Worm (Caenorhabditis elegans) whole organism, L1 larva: ENCODE data around the gene Y39B6A.37.

Source experiments
- C04F5.9 ChIP-seq: sonication (generic microtip); optimal IDR thresholded peaks from 2 replicates; lab custom pipeline; 2016; ENCODE audit warnings: missing genetic modification characterization, missing compliant biosample characterization
- C16A3.4 ChIP-seq: fragments of 150-350 bp; optimal IDR thresholded peaks from 2 replicates; lab custom pipeline; 2014; ENCODE audit warnings: missing biosample characterization, missing genetic modification characterization
- F16B12.6 ChIP-seq: fragments of 150-350 bp; optimal IDR thresholded peaks from 2 replicates; lab custom pipeline; 2014; ENCODE audit warnings: missing biosample characterization, missing genetic modification characterization
- aha-1 ChIP-seq: fragments of 150-350 bp; optimal IDR thresholded peaks from 2 replicates; lab custom pipeline; 2014; ENCODE audit warnings: missing biosample characterization, missing genetic modification characterization
- alr-1 ChIP-seq: fragments of 200-800 bp; sonication (Bioruptor generic); optimal IDR thresholded peaks from 2 replicates; lab custom pipeline; 2018; ENCODE audit warnings: borderline replicate concordance, mild to moderate bottlenecking, missing genetic modification characterization, missing compliant biosample characterization
- aly-2 ChIP-seq: fragments of 150-350 bp; optimal IDR thresholded peaks from 2 replicates; lab custom pipeline; 2014; ENCODE audit warnings: missing biosample characterization, missing genetic modification characterization
- ceh-63 ChIP-seq: fragments of 200-800 bp; sonication (Bioruptor generic); optimal IDR thresholded peaks from 2 replicates; lab custom pipeline; 2018; ENCODE audit warnings: mild to moderate bottlenecking, missing genetic modification characterization, missing compliant biosample characterization
- ceh-8 ChIP-seq: fragments of 200-800 bp; sonication (Bioruptor generic); optimal IDR thresholded peaks from 2 replicates; lab custom pipeline; 2018; ENCODE audit warnings: mild to moderate bottlenecking, missing genetic modification characterization, moderate library complexity, missing compliant biosample characterization
- ceh-88 ChIP-seq: fragments of 200-800 bp; sonication (Bioruptor generic); IDR thresholded peaks from 2 replicates; pipeline ENCODE4 v1.3.6; 2022; ENCODE audit warnings: missing genetic modification characterization, missing compliant biosample characterization
- ceh-90 ChIP-seq: sonication (generic microtip); optimal IDR thresholded peaks from 2 replicates; lab custom pipeline; 2016; ENCODE audit warnings: missing genetic modification characterization, missing compliant biosample characterization
- ces-1 ChIP-seq: fragments of 150-350 bp; optimal IDR thresholded peaks from 2 replicates; lab custom pipeline; 2014; ENCODE audit warnings: missing biosample characterization, missing genetic modification reagents, missing genetic modification characterization
- dpl-1 ChIP-seq, 3 experiments: fragments of 150-350 bp in 2 of 3; sonication (generic microtip) in 1 of 3; optimal IDR thresholded peaks; 2 replicates each; lab custom pipeline; 2014 to 2017; ENCODE audit warnings: missing biosample characterization in 3 of 3, missing genetic modification characterization in 3 of 3, missing genetic modification reagents in 3 of 3
- efl-1 ChIP-seq, 4 experiments: fragments of 150-350 bp; optimal IDR thresholded peaks in 3 of 4; peaks in 1 of 4; 1 replicate in 1 of 4; 2 replicates in 3 of 4; lab custom pipeline; 2014; ENCODE audit warnings: missing biosample characterization in 2 of 4, missing genetic modification characterization in 2 of 4, missing genetic modification reagents in 2 of 4
- egl-13 ChIP-seq: sonication (generic microtip); optimal IDR thresholded peaks from 2 replicates; lab custom pipeline; 2016; ENCODE audit warnings: missing genotype, missing genetic modification reagents, missing genetic modification characterization, missing compliant biosample characterization
- fkh-4 ChIP-seq: sonication (generic microtip); optimal IDR thresholded peaks from 2 replicates; lab custom pipeline; 2016; ENCODE audit warnings: missing compliant biosample characterization, missing genetic modification characterization, borderline replicate concordance
- fos-1 ChIP-seq: fragments of 150-350 bp; optimal IDR thresholded peaks from 2 replicates; lab custom pipeline; 2014; ENCODE audit warnings: missing biosample characterization, missing genetic modification characterization
- hlh-17 ChIP-seq: fragments of 200-800 bp; sonication (Bioruptor generic); optimal IDR thresholded peaks from 2 replicates; lab custom pipeline; 2018; ENCODE audit warnings: missing genetic modification characterization, mild to moderate bottlenecking, missing compliant biosample characterization, moderate library complexity, borderline replicate concordance
- hlh-4 ChIP-seq: sonication (generic microtip); optimal IDR thresholded peaks from 2 replicates; lab custom pipeline; 2016; ENCODE audit warnings: mild to moderate bottlenecking, missing genetic modification characterization, missing compliant biosample characterization
- hpl-2 ChIP-seq: fragments of 150-350 bp; optimal IDR thresholded peaks from 2 replicates; lab custom pipeline; 2014; ENCODE audit warnings: missing biosample characterization, missing genetic modification reagents, missing genetic modification characterization
- irx-1 ChIP-seq: sonication (generic microtip); optimal IDR thresholded peaks from 2 replicates; lab custom pipeline; 2016; ENCODE audit warnings: missing genetic modification characterization, missing compliant biosample characterization
- jun-1 ChIP-seq: fragments of 150-350 bp; optimal IDR thresholded peaks from 2 replicates; lab custom pipeline; 2014; ENCODE audit warnings: missing biosample characterization, missing genetic modification reagents, missing genetic modification characterization
- lin-14 ChIP-seq: fragments of 200-800 bp; sonication (Bioruptor generic); optimal IDR thresholded peaks from 2 replicates; lab custom pipeline; 2018; ENCODE audit warnings: mild to moderate bottlenecking, missing genetic modification characterization, moderate library complexity, missing compliant biosample characterization
- lin-35 ChIP-seq, 2 experiments: fragments of 150-350 bp; optimal IDR thresholded peaks; 2 replicates each; lab custom pipeline; 2014; ENCODE audit warnings: missing biosample characterization in 2 of 2, missing genetic modification characterization in 2 of 2, missing genetic modification reagents in 2 of 2
- lin-39 ChIP-seq: fragments of 150-350 bp; optimal IDR thresholded peaks from 2 replicates; lab custom pipeline; 2014; ENCODE audit warnings: missing biosample characterization, missing genetic modification reagents, missing genetic modification characterization
- lir-3 ChIP-seq: sonication (generic microtip); optimal IDR thresholded peaks from 2 replicates; lab custom pipeline; 2016; ENCODE audit warnings: mild to moderate bottlenecking, missing genetic modification characterization, moderate library complexity, missing compliant biosample characterization; ENCODE audit not compliant: poor library complexity
- lsy-2 ChIP-seq, 2 experiments: fragments of 150-350 bp; optimal IDR thresholded peaks; 2 replicates each; lab custom pipeline; 2014; ENCODE audit warnings: missing biosample characterization in 2 of 2, missing genetic modification characterization in 2 of 2
- mab-9 ChIP-seq: fragments of 200-800 bp; sonication (Bioruptor generic); IDR thresholded peaks from 2 replicates; pipeline ENCODE4 v1.3.6; 2022; ENCODE audit warnings: missing genetic modification reagents, missing genetic modification characterization, missing compliant biosample characterization
- mep-1 ChIP-seq: fragments of 150-350 bp; optimal IDR thresholded peaks from 2 replicates; lab custom pipeline; 2014; ENCODE audit warnings: missing biosample characterization, missing genetic modification characterization
- nhr-11 ChIP-seq: fragments of 150-350 bp; optimal IDR thresholded peaks from 2 replicates; lab custom pipeline; 2014; ENCODE audit warnings: missing biosample characterization, missing genetic modification characterization
- nhr-12 ChIP-seq: sonication (generic microtip); optimal IDR thresholded peaks from 2 replicates; lab custom pipeline; 2017; ENCODE audit warnings: missing biosample characterization, missing genetic modification characterization
- nhr-47 ChIP-seq: sonication (generic microtip); optimal IDR thresholded peaks from 2 replicates; lab custom pipeline; 2016; ENCODE audit warnings: mild to moderate bottlenecking, missing genetic modification characterization, moderate library complexity, missing compliant biosample characterization
- nhr-76 ChIP-seq: sonication (generic microtip); optimal IDR thresholded peaks from 2 replicates; lab custom pipeline; 2017; ENCODE audit warnings: missing biosample characterization, missing genetic modification characterization
- nhr-84 ChIP-seq: sonication (generic microtip); optimal IDR thresholded peaks from 2 replicates; lab custom pipeline; 2017; ENCODE audit warnings: missing biosample characterization, missing genetic modification characterization
- nhr-85 ChIP-seq: sonication (generic microtip); peaks from one replicate; lab custom pipeline; 2016; ENCODE audit warnings: missing genetic modification characterization, inconsistent platforms, missing compliant biosample characterization
- pag-3 ChIP-seq: sonication (generic microtip); optimal IDR thresholded peaks from 2 replicates; lab custom pipeline; 2017; ENCODE audit warnings: missing genetic modification characterization, mild to moderate bottlenecking, missing compliant biosample characterization, antibody characterized with exemption, borderline replicate concordance; ENCODE audit not compliant: insufficient read depth
- pax-3 ChIP-seq: fragments of 200-800 bp; sonication (Bioruptor generic); optimal IDR thresholded peaks from 2 replicates; lab custom pipeline; 2018; ENCODE audit warnings: mild to moderate bottlenecking, missing genetic modification characterization, moderate library complexity, missing compliant biosample characterization
- pqm-1 ChIP-seq: sonication (generic microtip); optimal IDR thresholded peaks from 3 replicates; lab custom pipeline; 2017; ENCODE audit warnings: missing biosample characterization, missing genetic modification characterization
- rnt-1 ChIP-seq: sonication (generic microtip); optimal IDR thresholded peaks from 2 replicates; lab custom pipeline; 2016; ENCODE audit warnings: mild to moderate bottlenecking, missing genetic modification characterization, moderate library complexity, missing compliant biosample characterization
- sptf-1 ChIP-seq: fragments of 150-350 bp; optimal IDR thresholded peaks from 2 replicates; lab custom pipeline; 2014; ENCODE audit warnings: missing biosample characterization, missing genetic modification characterization
- sup-37 ChIP-seq: fragments of 200-800 bp; sonication (Bioruptor generic); optimal IDR thresholded peaks from 2 replicates; lab custom pipeline; 2018; ENCODE audit warnings: mild to moderate bottlenecking, missing genetic modification characterization, missing compliant biosample characterization
- swsn-7 ChIP-seq: sonication (generic microtip); optimal IDR thresholded peaks from 2 replicates; lab custom pipeline; 2016; ENCODE audit warnings: missing genetic modification characterization, missing compliant biosample characterization
- tbx-2 ChIP-seq: sonication (generic microtip); optimal IDR thresholded peaks from 2 replicates; lab custom pipeline; 2016; ENCODE audit warnings: missing genetic modification characterization, missing compliant biosample characterization
- tlp-1 ChIP-seq: fragments of 150-350 bp; optimal IDR thresholded peaks from 2 replicates; lab custom pipeline; 2014; ENCODE audit warnings: missing biosample characterization, missing genetic modification characterization
- unc-130 ChIP-seq: fragments of 150-350 bp; optimal IDR thresholded peaks from 2 replicates; lab custom pipeline; 2017; ENCODE audit warnings: missing biosample characterization, missing genetic modification characterization, inconsistent platforms
- unc-62 ChIP-seq: fragments of 150-350 bp; optimal IDR thresholded peaks from 2 replicates; lab custom pipeline; 2014; ENCODE audit warnings: missing biosample characterization, missing genetic modification reagents, missing genetic modification characterization
- unc-86 ChIP-seq: sonication (generic microtip); optimal IDR thresholded peaks from 2 replicates; lab custom pipeline; 2016; ENCODE audit warnings: missing genetic modification characterization, missing compliant biosample characterization
- unc-98 ChIP-seq: fragments of 200-800 bp; sonication (Bioruptor generic); IDR thresholded peaks from 2 replicates; pipeline ENCODE4 v1.3.6; 2022; ENCODE audit warnings: missing genetic modification characterization, missing compliant biosample characterization
- vab-15 ChIP-seq: sonication (generic microtip); optimal IDR thresholded peaks from 2 replicates; lab custom pipeline; 2017; ENCODE audit warnings: missing genotype, mild to moderate bottlenecking, missing genetic modification characterization, missing compliant biosample characterization
- zag-1 ChIP-seq: fragments of 150-350 bp; optimal IDR thresholded peaks from 2 replicates; lab custom pipeline; 2014; ENCODE audit warnings: missing biosample characterization, missing genetic modification characterization
- zip-4 ChIP-seq: fragments of 200-800 bp; sonication (Bioruptor generic); optimal IDR thresholded peaks from 2 replicates; lab custom pipeline; 2018; ENCODE audit warnings: mild to moderate bottlenecking, missing genetic modification characterization, moderate library complexity, missing compliant biosample characterization
- ztf-4 ChIP-seq: fragments of 150-350 bp; optimal IDR thresholded peaks from 2 replicates; lab custom pipeline; 2014; ENCODE audit warnings: missing biosample characterization, missing genetic modification characterization

Gene Y39B6A.37

DNA sequence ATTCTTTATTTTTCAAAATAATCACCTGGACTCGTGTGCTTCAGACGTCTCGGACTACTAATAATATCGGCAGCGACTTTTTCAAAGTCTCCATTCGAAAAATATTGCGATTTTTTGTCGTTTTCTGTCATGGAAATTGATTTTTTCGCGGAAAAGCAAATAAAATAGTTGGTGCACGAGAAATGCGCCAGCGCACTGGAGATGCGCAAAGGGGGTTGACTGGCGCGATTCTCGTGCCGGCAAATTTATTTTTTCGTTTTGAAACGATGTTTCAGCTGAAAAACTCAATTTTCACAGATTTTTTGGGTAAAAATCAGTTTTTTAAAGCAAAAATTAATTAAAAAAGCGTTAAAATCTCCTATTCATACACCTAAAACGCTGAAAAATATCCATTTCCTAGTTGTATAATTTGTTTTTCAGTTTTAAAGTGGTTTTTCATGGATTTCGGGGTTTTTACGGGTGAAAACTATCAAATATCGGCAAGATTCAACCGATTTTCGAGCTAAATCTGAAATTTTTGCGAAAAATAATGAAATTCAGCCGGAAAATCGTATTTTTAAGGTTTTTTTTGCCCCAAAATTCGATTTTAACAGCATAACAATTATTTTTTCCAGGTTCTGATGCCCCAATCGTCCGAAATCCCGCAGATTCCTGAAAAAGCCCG, at the start of gene Y39B6A.37, which contains the start of gene reps-1:
Gene Y39B6A.37 (plus strand): TSS at position 614 of the 664 bp plus-strand sequence.
Gene reps-1 (minus strand): TSS at position 263 of the 664 bp plus-strand sequence.
- TF ChIP-seq hpl-2 (GFP tag; lab: Kevin White, UChicago): peak; percentile 9
- no peak for TF ChIP-seq ces-1 (GFP tag; lab: Kevin White, UChicago)
- peak; percentile 55 for TF ChIP-seq ceh-8 (GFP tag; lab: Kevin White, UChicago)
- peak; percentile 24 for TF ChIP-seq ztf-4 (tag; lab: Kevin White, UChicago)
- TF ChIP-seq lin-14: no peak
- no peak for TF ChIP-seq tlp-1
- TF ChIP-seq unc-98 (GFP tag; lab: Robert Waterston, UW): peak; percentile 55; the same call in 1 of the 2 replicates
- peak; percentile 75 for TF ChIP-seq jun-1 (tag; lab: Kevin White, UChicago)
- TF ChIP-seq sup-37 (GFP tag; lab: Kevin White, UChicago): peak; percentile 53
- TF ChIP-seq mep-1 (tag; lab: Kevin White, UChicago): peak; percentile 88
- TF ChIP-seq unc-62 (GFP tag; lab: Kevin White, UChicago): no peak
- peak; percentile 72 for TF ChIP-seq irx-1
- TF ChIP-seq fos-1 (tag; lab: Kevin White, UChicago): no peak
- no peak for TF ChIP-seq lir-3 (tag; lab: Kevin White, UChicago)
- peak; percentile 49 for TF ChIP-seq egl-13 (tag; lab: Kevin White, UChicago)
- peak; percentile 67 for TF ChIP-seq unc-130
- TF ChIP-seq aly-2 (tag; lab: Kevin White, UChicago): peak; percentile 53
- TF ChIP-seq pax-3 (tag; lab: Kevin White, UChicago): no peak
- no peak for TF ChIP-seq alr-1 (tag; lab: Kevin White, UChicago)
- no peak for TF ChIP-seq hlh-17
- peak; percentile 82 for TF ChIP-seq swsn-7 (tag; lab: Kevin White, UChicago)
- peak; percentile 70 to 82 for TF ChIP-seq efl-1 (optimal IDR thresholded peaks at IDR 0.05; lab: Kevin White, UChicago)
- TF ChIP-seq efl-1 (GFP tag; optimal IDR thresholded peaks at IDR 0.05 in 1 of 2; lab: Kevin White, UChicago): peak; percentile 79 to 98
- peak; percentile 57 for TF ChIP-seq lin-39
- TF ChIP-seq C16A3.4 (tag; lab: Kevin White, UChicago): peak; percentile 43
- TF ChIP-seq nhr-76 (tag; lab: Kevin White, UChicago): no peak
- no peak for TF ChIP-seq zip-4
- peak; percentile 79 for TF ChIP-seq mab-9 (GFP tag; lab: Robert Waterston, UW)
- TF ChIP-seq lin-35 (GFP tag; optimal IDR thresholded peaks at IDR 0.05; lab: Kevin White, UChicago): peak; percentile 74 to 85
- TF ChIP-seq ceh-88 (GFP tag; lab: Robert Waterston, UW): no peak
- peak; percentile 44 for TF ChIP-seq C04F5.9
- peak; percentile 39 for TF ChIP-seq F16B12.6
- TF ChIP-seq zag-1 (tag; lab: Kevin White, UChicago): no peak
- TF ChIP-seq hlh-4 (tag; lab: Kevin White, UChicago): no peak
- TF ChIP-seq nhr-11 (tag; lab: Kevin White, UChicago): peak; percentile 42
- peak; percentile 67 for TF ChIP-seq unc-86 (tag; lab: Kevin White, UChicago)
- TF ChIP-seq aha-1 (tag; lab: Kevin White, UChicago): no peak
- peak; percentile 72 to 82 (median 78) for TF ChIP-seq dpl-1 (GFP tag; optimal IDR thresholded peaks at IDR 0.05; lab: Kevin White, UChicago)
- TF ChIP-seq ceh-90 (tag; lab: Kevin White, UChicago): peak; percentile 57
- TF ChIP-seq rnt-1 (tag; lab: Kevin White, UChicago): peak; percentile 90
- TF ChIP-seq sptf-1 (tag; lab: Kevin White, UChicago): no peak
- TF ChIP-seq nhr-84: no peak
- TF ChIP-seq lsy-2 (tag; optimal IDR thresholded peaks at IDR 0.05; lab: Kevin White, UChicago): peak; percentile 76 to 79
- no peak for TF ChIP-seq nhr-12
- TF ChIP-seq tbx-2 (tag; lab: Kevin White, UChicago): peak; percentile 80
- peak; percentile 43 for TF ChIP-seq fkh-4 (tag; lab: Kevin White, UChicago)
- no peak for TF ChIP-seq ceh-63
- peak; percentile 85 for TF ChIP-seq nhr-85 (tag; lab: Kevin White, UChicago)
- TF ChIP-seq vab-15: no peak
- no peak for TF ChIP-seq pqm-1 (tag; lab: Kevin White, UChicago)
- TF ChIP-seq nhr-47: peak; percentile 89
- no peak for TF ChIP-seq pag-3 (tag; lab: Kevin White, UChicago)
